Worm (Caenorhabditis elegans) whole organism, L2 larva: ENCODE results near the gene mep-1.

Source experiments
- C34F6.9 ChIP-seq: fragments of 150-350 bp; optimal IDR thresholded peaks from 2 replicates; lab custom pipeline; 2014; ENCODE audit warnings: missing biosample characterization, missing genetic modification characterization
- F13H6.1 ChIP-seq: sonication (generic microtip); optimal IDR thresholded peaks from 2 replicates; lab custom pipeline; 2016; ENCODE audit warnings: missing genetic modification characterization, missing compliant biosample characterization
- R02D3.7 ChIP-seq: fragments of 150-350 bp; optimal IDR thresholded peaks from 2 replicates; lab custom pipeline; 2014; ENCODE audit warnings: missing biosample characterization, missing genetic modification characterization
- Y55F3AM.14 ChIP-seq: fragments of 200-800 bp; sonication (Bioruptor generic); optimal IDR thresholded peaks from 2 replicates; lab custom pipeline; 2018; ENCODE audit warnings: mild to moderate bottlenecking, missing genetic modification characterization, missing compliant biosample characterization
- ZK546.5 ChIP-seq: sonication (generic microtip); optimal IDR thresholded peaks from 2 replicates; lab custom pipeline; 2017; ENCODE audit warnings: missing biosample characterization, missing genetic modification characterization
- alr-1 ChIP-seq: fragments of 150-350 bp; optimal IDR thresholded peaks from 2 replicates; lab custom pipeline; 2014; ENCODE audit warnings: missing biosample characterization, missing genetic modification characterization
- aly-2 ChIP-seq: fragments of 150-350 bp; optimal IDR thresholded peaks from 2 replicates; lab custom pipeline; 2014; ENCODE audit warnings: missing biosample characterization, missing genetic modification characterization
- ama-1 ChIP-seq: fragments of 150-350 bp; optimal IDR thresholded peaks from 2 replicates; lab custom pipeline; 2018; ENCODE audit warnings: inconsistent platforms
- blmp-1 ChIP-seq: sonication (generic microtip); optimal IDR thresholded peaks from 2 replicates; lab custom pipeline; 2017; ENCODE audit warnings: missing genetic modification characterization, mild to moderate bottlenecking, missing compliant biosample characterization, antibody characterized with exemption, moderate library complexity; ENCODE audit not compliant: insufficient read depth
- ceh-16 ChIP-seq: fragments of 150-350 bp; optimal IDR thresholded peaks from 2 replicates; lab custom pipeline; 2014; ENCODE audit warnings: missing biosample characterization, missing genetic modification characterization
- ceh-82 ChIP-seq: fragments of 150-350 bp; optimal IDR thresholded peaks from 2 replicates; lab custom pipeline; 2014; ENCODE audit warnings: missing biosample characterization, missing genetic modification characterization
- crh-2 ChIP-seq: sonication (generic microtip); optimal IDR thresholded peaks from 2 replicates; lab custom pipeline; 2017; ENCODE audit warnings: missing biosample characterization, missing genetic modification characterization
- dmd-4 ChIP-seq: sonication (generic microtip); optimal IDR thresholded peaks from 2 replicates; lab custom pipeline; 2017; ENCODE audit warnings: missing biosample characterization, missing genetic modification characterization
- egl-27 ChIP-seq: sonication (generic microtip); optimal IDR thresholded peaks from 3 replicates; lab custom pipeline; 2017; ENCODE audit warnings: missing biosample characterization, missing genetic modification reagents, missing genetic modification characterization
- elt-1 ChIP-seq: fragments of 150-350 bp; optimal IDR thresholded peaks from 2 replicates; lab custom pipeline; 2014; ENCODE audit warnings: missing biosample characterization, missing genetic modification characterization
- elt-3 ChIP-seq: sonication (generic microtip); optimal IDR thresholded peaks from 2 replicates; lab custom pipeline; 2017; ENCODE audit warnings: missing biosample characterization, missing genetic modification characterization
- fos-1 ChIP-seq: fragments of 150-350 bp; optimal IDR thresholded peaks from 2 replicates; lab custom pipeline; 2014; ENCODE audit warnings: missing biosample characterization, missing genetic modification characterization
- gmeb-1 ChIP-seq: fragments of 150-350 bp; optimal IDR thresholded peaks from 2 replicates; lab custom pipeline; 2014; ENCODE audit warnings: missing biosample characterization, missing genetic modification characterization
- lin-13 ChIP-seq: fragments of 150-350 bp; optimal IDR thresholded peaks from 2 replicates; lab custom pipeline; 2014; ENCODE audit warnings: missing biosample characterization, missing genetic modification reagents, missing genetic modification characterization
- lsy-2 ChIP-seq, 2 experiments: fragments of 150-350 bp in 1 of 2; sonication (generic microtip) in 1 of 2; optimal IDR thresholded peaks; 2 replicates each; lab custom pipeline; 2014 to 2017; ENCODE audit warnings: missing biosample characterization in 2 of 2, missing genetic modification characterization in 2 of 2
- mab-5 ChIP-seq: fragments of 150-350 bp; optimal IDR thresholded peaks from 2 replicates; lab custom pipeline; 2014; ENCODE audit warnings: missing biosample characterization, missing genetic modification characterization
- mdl-1 ChIP-seq, 2 experiments: fragments of 150-350 bp in 1 of 2; sonication (generic microtip) in 1 of 2; optimal IDR thresholded peaks; 2 replicates each; lab custom pipeline; 2017; ENCODE audit warnings: missing biosample characterization in 2 of 2, missing genetic modification characterization in 2 of 2
- nhr-11 ChIP-seq: fragments of 150-350 bp; optimal IDR thresholded peaks from 2 replicates; lab custom pipeline; 2014; ENCODE audit warnings: missing biosample characterization, missing genetic modification characterization
- nhr-12 ChIP-seq: fragments of 150-350 bp; optimal IDR thresholded peaks from 2 replicates; lab custom pipeline; 2014; ENCODE audit warnings: missing biosample characterization, missing genetic modification characterization
- nhr-129 ChIP-seq: fragments of 150-350 bp; optimal IDR thresholded peaks from 2 replicates; lab custom pipeline; 2014; ENCODE audit warnings: missing biosample characterization, missing genetic modification characterization
- nhr-21 ChIP-seq: fragments of 150-350 bp; optimal IDR thresholded peaks from 2 replicates; lab custom pipeline; 2014; ENCODE audit warnings: missing biosample characterization, missing genetic modification characterization
- nhr-23 ChIP-seq: fragments of 150-350 bp; optimal IDR thresholded peaks from 2 replicates; lab custom pipeline; 2014; ENCODE audit warnings: missing biosample characterization, missing genetic modification reagents, missing genetic modification characterization
- nhr-237 ChIP-seq: fragments of 150-350 bp; optimal IDR thresholded peaks from 2 replicates; lab custom pipeline; 2014; ENCODE audit warnings: missing biosample characterization, missing genetic modification characterization
- nhr-25 ChIP-seq: fragments of 150-350 bp; sonication (generic microtip); optimal IDR thresholded peaks from 3 replicates; lab custom pipeline; 2014; ENCODE audit warnings: missing biosample characterization, missing genetic modification characterization
- nhr-6 ChIP-seq: fragments of 150-350 bp; optimal IDR thresholded peaks from 2 replicates; lab custom pipeline; 2014; ENCODE audit warnings: missing biosample characterization, missing genetic modification characterization
- peb-1 ChIP-seq: fragments of 150-350 bp; optimal IDR thresholded peaks from 2 replicates; lab custom pipeline; 2014; ENCODE audit warnings: missing biosample characterization, missing genetic modification characterization
- sem-4 ChIP-seq: fragments of 150-350 bp; optimal IDR thresholded peaks from 2 replicates; lab custom pipeline; 2014; ENCODE audit warnings: missing biosample characterization, missing genetic modification reagents, missing genetic modification characterization
- skn-1 ChIP-seq: sonication (generic microtip); optimal IDR thresholded peaks from 2 replicates; lab custom pipeline; 2017; ENCODE audit warnings: missing biosample characterization, missing genetic modification characterization
- sma-3 ChIP-seq: sonication (generic microtip); optimal IDR thresholded peaks from 2 replicates; lab custom pipeline; 2016; ENCODE audit warnings: missing genetic modification reagents, missing genetic modification characterization, missing compliant biosample characterization
- sma-9 ChIP-seq, 2 experiments: fragments of 150-350 bp in 1 of 2; sonication (generic microtip) in 1 of 2; optimal IDR thresholded peaks; 2 replicates each; lab custom pipeline; 2014 to 2016; ENCODE audit warnings: missing genetic modification characterization in 2 of 2, mild to moderate bottlenecking in 1 of 2, missing biosample characterization in 1 of 2, missing compliant biosample characterization in 1 of 2, missing genetic modification reagents in 1 of 2, moderate library complexity in 1 of 2
- snpc-4 ChIP-seq: fragments of 150-350 bp; optimal IDR thresholded peaks from 2 replicates; lab custom pipeline; 2014; ENCODE audit warnings: missing biosample characterization, missing genetic modification characterization
- unc-39 ChIP-seq: fragments of 150-350 bp; optimal IDR thresholded peaks from 2 replicates; lab custom pipeline; 2014; ENCODE audit warnings: missing biosample characterization, missing genetic modification characterization
- unc-55 ChIP-seq: fragments of 150-350 bp; sonication (generic microtip); optimal IDR thresholded peaks from 3 replicates; lab custom pipeline; 2014; ENCODE audit warnings: missing biosample characterization, missing genetic modification reagents, missing genetic modification characterization
- unc-62 ChIP-seq: fragments of 150-350 bp; optimal IDR thresholded peaks from 2 replicates; lab custom pipeline; 2014; ENCODE audit warnings: missing biosample characterization, missing genetic modification reagents, missing genetic modification characterization
- zag-1 ChIP-seq: fragments of 150-350 bp; optimal IDR thresholded peaks from 2 replicates; lab custom pipeline; 2014; ENCODE audit warnings: missing biosample characterization, missing genetic modification characterization
- ztf-1 ChIP-seq: fragments of 200-800 bp; sonication (Bioruptor generic); conservative IDR thresholded peaks from 2 replicates; pipeline ENCODE4 v1.3.6; 2022; ENCODE audit warnings: missing genetic modification characterization, missing compliant biosample characterization
- ztf-11 ChIP-seq: sonication (generic microtip); optimal IDR thresholded peaks from 2 replicates; lab custom pipeline; 2017; ENCODE audit warnings: missing biosample characterization, missing genetic modification characterization
- ztf-4 ChIP-seq: fragments of 150-350 bp; optimal IDR thresholded peaks from 2 replicates; lab custom pipeline; 2014; ENCODE audit warnings: missing biosample characterization, missing genetic modification characterization

Gene mep-1

DNA sequence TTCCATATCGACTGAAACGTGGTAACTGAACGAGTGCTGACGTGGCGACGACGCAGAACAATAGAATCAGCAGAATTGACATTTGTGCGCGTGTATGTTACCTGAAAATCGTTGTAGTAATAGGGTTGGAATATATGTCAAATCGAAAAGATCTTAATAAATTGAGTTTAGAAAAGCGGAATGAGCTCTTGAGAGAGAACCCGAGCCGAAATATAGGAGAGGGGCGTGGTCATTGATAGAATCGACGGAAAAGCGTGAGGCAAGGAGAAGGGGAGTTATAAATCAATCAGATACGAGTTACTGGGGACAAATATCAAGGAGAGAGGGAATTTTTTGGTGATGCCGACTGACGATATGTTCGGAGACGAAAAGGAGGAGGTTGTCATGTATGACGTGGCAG, 13.8 kb upstream of the mep-1 start, which contains the start of gene M04B2.6:
TSS of gene M04B2.6 (minus strand) at position 101 of the 400 bp plus-strand sequence.
- TF ChIP-seq nhr-129 (tag; lab: Kevin White, UChicago) (no peak), nhr-237 (tag; lab: Kevin White, UChicago) (no peak), ceh-82 (tag; lab: Kevin White, UChicago) (no peak), nhr-23 (tag; lab: Kevin White, UChicago) (no peak), fos-1 (tag; lab: Kevin White, UChicago) (no peak), ztf-1 (GFP tag; lab: Robert Waterston, UW) (no peak), unc-39 (no peak), elt-1 (tag; lab: Kevin White, UChicago) (no peak), nhr-6 (tag; lab: Kevin White, UChicago) (no peak)

DNA sequence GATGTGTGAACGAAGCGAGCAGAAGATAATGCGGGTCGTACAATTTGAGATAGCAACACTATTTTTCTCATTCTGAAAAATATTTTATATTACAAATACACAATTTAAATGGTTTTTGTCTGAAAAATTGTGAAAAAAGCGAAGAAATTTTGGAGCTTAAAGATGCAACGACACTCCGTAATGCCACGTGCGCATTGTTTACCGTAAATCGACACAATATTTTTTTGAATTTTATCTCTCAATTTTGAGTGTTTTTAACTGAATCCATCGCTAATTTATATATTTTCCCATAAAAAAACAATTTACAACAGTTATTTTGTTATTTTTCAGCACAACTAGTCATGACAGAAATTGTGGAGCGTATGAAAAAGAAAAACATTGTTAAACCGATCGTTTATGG, 3.5 kb upstream of the mep-1 start, which contains the start of the genes M04B2.4 and gfl-1:
TSS of gene M04B2.4 (minus strand) at position 72 of the 400 bp plus-strand sequence.
TSS of gene gfl-1 (plus strand) at position 331 of the 400 bp plus-strand sequence.
- TF ChIP-seq sma-9 (GFP tag; optimal IDR thresholded peaks at IDR 0.05; lab: Kevin White, UChicago) (peak; percentile 0), sma-9 (tag; optimal IDR thresholded peaks at IDR 0.05; lab: Kevin White, UChicago) (no peak), zag-1 (no peak), egl-27 (tag; lab: Kevin White, UChicago) (no peak), lin-13 (GFP tag; lab: Kevin White, UChicago) (peak; percentile 26), F13H6.1 (tag; lab: Kevin White, UChicago) (no peak), unc-39 (no peak), nhr-11 (no peak), C34F6.9 (tag; lab: Kevin White, UChicago) (peak; percentile 74), nhr-237 (tag; lab: Kevin White, UChicago) (no peak), lsy-2 (tag; optimal IDR thresholded peaks at IDR 0.05; lab: Kevin White, UChicago) (peak in 1 of 2 experiments; percentile 67), nhr-129 (tag; lab: Kevin White, UChicago) (peak; percentile 6), elt-1 (tag; lab: Kevin White, UChicago) (no peak), nhr-21 (no peak), mdl-1 (tag; optimal IDR thresholded peaks at IDR 0.05; lab: Kevin White, UChicago) (no peak), ztf-11 (tag; lab: Kevin White, UChicago) (no peak), elt-3 (tag; lab: Kevin White, UChicago) (no peak), nhr-12 (tag; lab: Kevin White, UChicago) (no peak), peb-1 (tag; lab: Kevin White, UChicago) (no peak), alr-1 (tag; lab: Kevin White, UChicago) (no peak), nhr-25 (tag; lab: Kevin White, UChicago) (no peak), unc-55 (GFP tag; lab: Kevin White, UChicago) (peak; percentile 61), sma-3 (peak; percentile 3), ztf-4 (tag; lab: Kevin White, UChicago) (no peak), R02D3.7 (tag; lab: Kevin White, UChicago) (peak; percentile 91), gmeb-1 (tag; lab: Kevin White, UChicago) (peak; percentile 59), sem-4 (no peak), skn-1 (tag; lab: Kevin White, UChicago) (no peak), crh-2 (tag; lab: Kevin White, UChicago) (peak; percentile 50), fos-1 (tag; lab: Kevin White, UChicago) (no peak)

DNA sequence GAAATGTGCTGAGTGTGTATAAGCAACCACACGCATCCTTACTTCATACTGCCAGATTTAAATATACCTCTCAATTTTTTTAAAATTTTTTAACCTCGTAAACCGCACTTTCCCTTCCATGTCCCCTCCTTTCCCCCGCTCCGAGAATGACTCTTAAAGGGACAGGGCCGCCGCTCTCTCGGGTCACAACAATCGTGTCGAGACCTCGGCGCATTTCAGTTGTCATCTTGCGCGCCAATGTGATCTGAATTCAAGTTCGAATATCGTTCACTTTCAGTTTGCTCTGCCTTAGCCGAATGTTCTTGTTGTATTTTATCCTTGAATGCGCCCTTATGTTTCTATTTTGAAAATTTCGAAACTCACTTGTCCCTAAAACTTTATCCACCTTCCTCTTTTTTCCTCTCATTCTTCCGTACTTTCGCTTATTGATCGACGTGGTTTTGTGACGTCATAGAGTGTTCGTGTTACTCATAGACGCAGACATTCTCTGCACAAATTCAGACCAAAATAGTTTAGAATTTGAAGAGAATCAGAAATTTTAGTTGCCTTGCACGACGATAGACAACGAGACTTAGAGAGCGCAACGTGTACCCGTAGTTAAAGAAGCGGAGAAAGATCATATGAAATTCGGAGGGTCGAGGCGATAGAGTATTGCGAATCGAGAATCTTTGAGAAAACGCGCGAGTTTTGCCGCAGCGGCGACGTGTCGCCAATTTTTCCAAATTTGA, 2.1 kb upstream of the mep-1 start:
- TF ChIP-seq unc-62 (GFP tag; lab: Kevin White, UChicago) (no peak), mdl-1 (tag; optimal IDR thresholded peaks at IDR 0.05; lab: Kevin White, UChicago) (peak in 1 of 2 experiments; percentile 10), nhr-237 (tag; lab: Kevin White, UChicago) (no peak), nhr-23 (tag; lab: Kevin White, UChicago) (no peak), ztf-11 (tag; lab: Kevin White, UChicago) (no peak), snpc-4 (no peak), gmeb-1 (tag; lab: Kevin White, UChicago) (peak; percentile 65), unc-39 (no peak), lin-13 (GFP tag; lab: Kevin White, UChicago) (peak; percentile 46), ceh-16 (tag; lab: Kevin White, UChicago) (no peak), aly-2 (no peak), ama-1 (peak; percentile 83), elt-3 (tag; lab: Kevin White, UChicago) (no peak), C34F6.9 (tag; lab: Kevin White, UChicago) (peak; percentile 88), lsy-2 (tag; optimal IDR thresholded peaks at IDR 0.05; lab: Kevin White, UChicago) (peak; percentile 47 to 84), sma-9 (GFP tag; optimal IDR thresholded peaks at IDR 0.05; lab: Kevin White, UChicago) (peak; percentile 83), sma-9 (tag; optimal IDR thresholded peaks at IDR 0.05; lab: Kevin White, UChicago) (no peak), ztf-4 (tag; lab: Kevin White, UChicago) (peak; percentile 78), unc-55 (GFP tag; lab: Kevin White, UChicago) (peak; percentile 82), Y55F3AM.14 (GFP tag; lab: Kevin White, UChicago) (no peak), alr-1 (tag; lab: Kevin White, UChicago) (no peak), peb-1 (tag; lab: Kevin White, UChicago) (no peak), nhr-129 (tag; lab: Kevin White, UChicago) (peak; percentile 76), elt-1 (tag; lab: Kevin White, UChicago) (no peak), nhr-11 (no peak), mab-5 (peak; percentile 2), ceh-82 (tag; lab: Kevin White, UChicago) (peak; percentile 21), dmd-4 (no peak), ZK546.5 (tag; lab: Kevin White, UChicago) (no peak), crh-2 (tag; lab: Kevin White, UChicago) (peak; percentile 97), blmp-1 (tag; lab: Kevin White, UChicago) (peak; percentile 81), nhr-25 (tag; lab: Kevin White, UChicago) (peak; percentile 68), zag-1 (peak; percentile 21)
